Worm (Caenorhabditis elegans) whole organism, L3 larva: ENCODE data around the gene sri-47.
A peak's percentile ranks its signal among the peaks of the same experiment; 100 is the strongest.
"Not testable (repeated sequence)": the region's sequence is repeated elsewhere in the genome, so short reads cannot be mapped to it uniquely, and the experiment has no call there.

Experiments used
- R02D3.7 ChIP-seq: fragments of 150-350 bp; optimal IDR thresholded peaks from 2 replicates; lab custom pipeline; 2014; ENCODE audit warnings: missing biosample characterization, missing genetic modification characterization
- ZK546.5 ChIP-seq: sonication (generic microtip); optimal IDR thresholded peaks from 2 replicates; lab custom pipeline; 2017; ENCODE audit warnings: missing biosample characterization, missing genetic modification characterization
- ama-1 ChIP-seq: fragments of 150-350 bp; optimal IDR thresholded peaks from 2 replicates; lab custom pipeline; 2018
- ceh-16 ChIP-seq: sonication (generic microtip); optimal IDR thresholded peaks from 2 replicates; lab custom pipeline; 2017; ENCODE audit warnings: missing biosample characterization, missing genetic modification characterization
- ceh-28 ChIP-seq: fragments of 150-350 bp; optimal IDR thresholded peaks from 2 replicates; lab custom pipeline; 2014; ENCODE audit warnings: missing biosample characterization, missing genetic modification reagents, missing genetic modification characterization
- ceh-82 ChIP-seq: fragments of 150-350 bp; optimal IDR thresholded peaks from 2 replicates; lab custom pipeline; 2014; ENCODE audit warnings: missing biosample characterization, missing genetic modification characterization
- daf-12 ChIP-seq: fragments of 150-350 bp; optimal IDR thresholded peaks from 2 replicates; lab custom pipeline; 2014; ENCODE audit warnings: missing biosample characterization, missing genetic modification reagents, missing genetic modification characterization
- egl-27 ChIP-seq: sonication (generic microtip); optimal IDR thresholded peaks from 4 replicates; lab custom pipeline; 2017; ENCODE audit warnings: missing biosample characterization, missing genetic modification reagents, missing genetic modification characterization
- elt-2 ChIP-seq: sonication (generic microtip); optimal IDR thresholded peaks from 2 replicates; lab custom pipeline; 2016; ENCODE audit warnings: missing genetic modification reagents, mild to moderate bottlenecking, missing genetic modification characterization, missing compliant biosample characterization
- elt-3 ChIP-seq, 3 experiments: fragments of 150-350 bp in 1 of 3; sonication (generic microtip) in 2 of 3; optimal IDR thresholded peaks; 2 replicates in 2 of 3; 4 replicates in 1 of 3; lab custom pipeline; 2014 to 2017; ENCODE audit warnings: missing biosample characterization in 3 of 3, missing genetic modification characterization in 3 of 3
- eor-1 ChIP-seq, 2 experiments: fragments of 150-350 bp; optimal IDR thresholded peaks; 2 replicates each; lab custom pipeline; 2014 to 2018; ENCODE audit warnings: missing biosample characterization in 2 of 2, missing genetic modification characterization in 2 of 2
- fkh-10 ChIP-seq: sonication (generic microtip); optimal IDR thresholded peaks from 2 replicates; lab custom pipeline; 2017; ENCODE audit warnings: missing biosample characterization, missing genetic modification reagents, missing genetic modification characterization
- jun-1 ChIP-seq: fragments of 150-350 bp; optimal IDR thresholded peaks from 2 replicates; lab custom pipeline; 2014; ENCODE audit warnings: missing biosample characterization, missing genetic modification reagents, missing genetic modification characterization
- lin-15B ChIP-seq: fragments of 150-350 bp; optimal IDR thresholded peaks from 2 replicates; lab custom pipeline; 2014; ENCODE audit warnings: missing biosample characterization, missing genetic modification characterization
- mdl-1 ChIP-seq: fragments of 150-350 bp; optimal IDR thresholded peaks from 2 replicates; lab custom pipeline; 2014; ENCODE audit warnings: missing biosample characterization, missing genetic modification characterization
- nfya-1 ChIP-seq: sonication (generic microtip); optimal IDR thresholded peaks from 2 replicates; lab custom pipeline; 2017; ENCODE audit warnings: missing genetic modification characterization, mild to moderate bottlenecking, missing compliant biosample characterization, antibody characterized with exemption, moderate library complexity; ENCODE audit not compliant: insufficient read depth
- nhr-11 ChIP-seq: fragments of 150-350 bp; optimal IDR thresholded peaks from 2 replicates; lab custom pipeline; 2014; ENCODE audit warnings: missing biosample characterization, missing genetic modification characterization
- nhr-12 ChIP-seq: fragments of 150-350 bp; optimal IDR thresholded peaks from 2 replicates; lab custom pipeline; 2014; ENCODE audit warnings: missing biosample characterization, missing genetic modification characterization
- nhr-23 ChIP-seq: fragments of 150-350 bp; optimal IDR thresholded peaks from 2 replicates; lab custom pipeline; 2014; ENCODE audit warnings: missing biosample characterization, missing genetic modification reagents, missing genetic modification characterization
- nhr-25 ChIP-seq: sonication (generic microtip); optimal IDR thresholded peaks from 2 replicates; lab custom pipeline; 2017; ENCODE audit warnings: missing biosample characterization, missing genetic modification characterization
- nhr-28 ChIP-seq: fragments of 150-350 bp; optimal IDR thresholded peaks from 2 replicates; lab custom pipeline; 2014; ENCODE audit warnings: missing biosample characterization, missing genetic modification characterization
- nhr-43 ChIP-seq: sonication (generic microtip); optimal IDR thresholded peaks from 2 replicates; lab custom pipeline; 2016; ENCODE audit warnings: mild to moderate bottlenecking, missing genetic modification characterization, missing compliant biosample characterization; ENCODE audit not compliant: poor library complexity, severe bottlenecking
- nhr-67 ChIP-seq: fragments of 150-350 bp; optimal IDR thresholded peaks from 2 replicates; lab custom pipeline; 2014; ENCODE audit warnings: missing biosample characterization, missing genetic modification characterization
- nhr-77 ChIP-seq: fragments of 150-350 bp; optimal IDR thresholded peaks from 2 replicates; lab custom pipeline; 2014; ENCODE audit warnings: missing biosample characterization, missing genetic modification characterization
- pha-4 ChIP-seq: fragments of 150-350 bp; optimal IDR thresholded peaks from 2 replicates; lab custom pipeline; 2014; ENCODE audit warnings: missing biosample characterization, missing genetic modification reagents, missing genetic modification characterization
- pqm-1 ChIP-seq: fragments of 150-350 bp; optimal IDR thresholded peaks from 2 replicates; lab custom pipeline; 2017; ENCODE audit warnings: missing biosample characterization, missing genetic modification characterization, inconsistent platforms
- sea-2 ChIP-seq: fragments of 150-350 bp; sonication (generic microtip); optimal IDR thresholded peaks from 4 replicates; lab custom pipeline; 2014; ENCODE audit warnings: missing biosample characterization, missing genetic modification reagents, missing genetic modification characterization
- skn-1 ChIP-seq: fragments of 150-350 bp; optimal IDR thresholded peaks from 2 replicates; lab custom pipeline; 2014; ENCODE audit warnings: missing biosample characterization, missing genetic modification characterization
- tbx-2 ChIP-seq: sonication (generic microtip); optimal IDR thresholded peaks from 2 replicates; lab custom pipeline; 2016; ENCODE audit warnings: mild to moderate bottlenecking, missing genetic modification characterization, missing compliant biosample characterization
- unc-39 ChIP-seq: sonication (generic microtip); optimal IDR thresholded peaks from 4 replicates; lab custom pipeline; 2017; ENCODE audit warnings: missing biosample characterization, missing genetic modification characterization
- zag-1 ChIP-seq: fragments of 150-350 bp; optimal IDR thresholded peaks from 2 replicates; lab custom pipeline; 2014; ENCODE audit warnings: missing biosample characterization, missing genetic modification characterization
- ztf-4 ChIP-seq: fragments of 150-350 bp; optimal IDR thresholded peaks from 2 replicates; lab custom pipeline; 2014; ENCODE audit warnings: missing biosample characterization, missing genetic modification characterization

Gene sri-47

ce11 chrII:2631169-2631568, 25.5 kb upstream of the sri-47 start, which contains the start of gene D2062.1:
TSS of gene D2062.1 (plus strand) at chrII:2631469.
- TF ChIP-seq elt-2 (tag; lab: Kevin White, UChicago): no peak
- no peak for TF ChIP-seq pqm-1 (tag; lab: Kevin White, UChicago)
- TF ChIP-seq egl-27 (tag; lab: Kevin White, UChicago): no peak
- TF ChIP-seq fkh-10 (GFP tag; lab: Kevin White, UChicago): no peak
- no peak for TF ChIP-seq nhr-67 (tag; lab: Kevin White, UChicago)
- no peak for TF ChIP-seq ceh-28 (tag; lab: Kevin White, UChicago)

DNA sequence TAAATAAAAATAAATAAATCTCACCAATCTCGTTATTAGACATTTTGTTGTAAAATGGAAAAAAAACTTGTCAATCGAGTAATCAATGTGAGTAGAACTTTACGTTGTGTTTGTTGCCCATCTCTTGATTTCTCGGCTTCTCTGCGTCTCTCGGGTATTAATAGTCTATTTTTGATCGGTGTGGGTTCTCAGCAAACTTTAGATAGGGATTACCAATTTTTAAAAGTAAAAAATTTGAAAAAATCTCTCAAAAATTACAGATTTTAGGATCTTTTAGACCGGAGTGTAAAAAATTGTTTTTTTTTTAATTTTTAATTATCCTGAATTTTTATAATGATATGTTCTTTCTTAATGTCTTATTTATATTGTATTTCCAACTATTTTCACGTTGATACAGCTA, 19.3 kb upstream of the sri-47 start, which contains the start of gene F22E5.21:
Gene F22E5.21, minus strand, starts transcription at position 101 of the 400 bp plus-strand sequence.
- no peak for TF ChIP-seq tbx-2
- no peak for TF ChIP-seq pha-4 (tag; lab: Kevin White, UChicago)
- TF ChIP-seq nhr-77 (tag; lab: Kevin White, UChicago): no peak
- TF ChIP-seq ama-1 (lab: Kevin White, UChicago): no peak
- no peak for TF ChIP-seq skn-1 (tag; lab: Kevin White, UChicago)

DNA sequence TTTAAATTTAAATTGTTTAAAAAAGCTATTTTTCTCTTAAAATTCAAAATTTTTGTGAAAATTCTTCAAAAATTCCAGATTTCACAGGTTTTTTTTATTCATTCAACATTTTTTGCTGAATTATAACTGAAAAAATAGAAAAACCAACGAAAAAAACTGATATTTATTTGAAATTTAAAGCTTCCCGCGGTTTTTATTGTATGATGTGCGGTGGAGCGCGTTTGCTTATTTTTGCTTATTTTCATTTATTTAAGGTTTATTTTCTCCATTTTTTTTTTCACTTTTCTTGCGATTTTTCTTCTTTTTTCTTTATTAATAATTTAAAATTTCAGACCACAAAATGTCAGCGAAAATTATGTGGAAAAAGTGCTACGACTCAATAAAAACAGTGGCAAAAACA, 18.6 kb upstream of the sri-47 start, which contains the start of gene F22E5.9:
Gene F22E5.9, plus strand, starts transcription at position 327 of the 400 bp plus-strand sequence.
- TF ChIP-seq lin-15B (tag; lab: Kevin White, UChicago) (no peak), sea-2 (GFP tag; lab: Kevin White, UChicago) (no peak), skn-1 (tag; lab: Kevin White, UChicago) (peak; percentile 52), nhr-11 (no peak), mdl-1 (tag; lab: Kevin White, UChicago) (no peak), pha-4 (tag; lab: Kevin White, UChicago) (peak; percentile 32), tbx-2 (no peak), nhr-67 (tag; lab: Kevin White, UChicago) (no peak), nhr-25 (tag; lab: Kevin White, UChicago) (no peak), ceh-16 (tag; lab: Kevin White, UChicago) (no peak), zag-1 (no peak)

DNA sequence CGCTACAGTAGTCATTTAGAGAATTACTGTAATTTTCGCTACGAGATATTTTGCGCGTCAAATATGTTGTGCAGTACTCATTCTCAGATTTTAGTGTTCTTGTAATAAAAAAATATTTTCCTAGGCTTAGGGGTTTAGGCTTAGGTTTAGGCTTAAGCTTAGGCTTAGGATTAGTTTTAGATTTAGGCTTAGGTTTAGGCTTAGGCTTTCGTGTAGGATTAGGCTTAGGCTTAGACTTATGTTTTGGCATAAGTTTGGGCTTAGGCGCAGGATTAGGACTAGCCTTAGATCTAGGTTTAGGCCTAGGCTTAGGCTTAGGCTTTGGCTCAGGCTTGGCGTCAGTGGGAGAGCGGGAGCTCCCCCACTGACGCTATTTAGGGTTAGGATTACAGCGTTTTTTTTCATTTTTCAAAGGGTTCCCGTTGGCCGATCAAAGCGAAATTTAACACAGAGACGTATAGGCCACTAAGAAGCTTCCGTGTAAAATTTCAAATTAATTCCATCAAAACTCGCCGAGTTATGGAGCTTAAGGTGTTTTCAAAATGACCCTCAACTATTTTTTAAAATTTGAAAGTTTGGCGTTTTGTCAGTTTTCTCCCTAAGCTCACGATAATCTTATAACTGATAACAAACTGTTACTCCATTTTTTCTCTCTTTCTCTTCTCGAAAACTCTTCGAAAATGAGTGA, 17.2 kb upstream of the sri-47 start, which contains the start of gene F22E5.8:
Gene F22E5.8, plus strand, starts transcription at position 638 of the 688 bp plus-strand sequence.
- TF ChIP-seq daf-12; tbx-2; nhr-67 (tag; lab: Kevin White, UChicago): not testable (repeated sequence)

DNA sequence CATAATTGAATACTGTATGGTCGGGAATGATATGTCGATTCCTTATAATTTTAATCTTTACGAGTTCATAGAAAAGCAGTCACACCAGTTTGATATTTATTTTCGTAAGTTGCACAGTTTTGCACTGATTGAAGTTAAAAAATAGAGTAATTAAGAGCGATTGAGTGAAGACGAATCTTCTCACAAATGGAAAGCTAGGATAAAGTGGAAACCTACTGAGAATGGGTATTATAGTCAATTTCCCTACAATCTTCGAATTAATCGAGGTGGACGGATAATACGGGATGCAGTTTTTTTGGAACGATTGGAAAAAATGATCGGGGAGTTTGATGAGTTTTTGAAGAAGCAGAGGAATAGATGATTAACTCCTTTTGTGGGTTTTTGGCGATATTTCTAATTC, 15.7 kb upstream of the sri-47 start, which contains the start of gene F22E5.23:
Gene F22E5.23, plus strand, starts transcription at position 301 of the 400 bp plus-strand sequence.
- TF ChIP-seq lin-15B (tag; lab: Kevin White, UChicago) (no peak), nhr-77 (tag; lab: Kevin White, UChicago) (no peak), nhr-28 (no peak), nhr-67 (tag; lab: Kevin White, UChicago) (no peak), unc-39 (tag; lab: Kevin White, UChicago) (no peak), elt-3 (tag; optimal IDR thresholded peaks at IDR 0.05; lab: Kevin White, UChicago) (no peak), eor-1 (tag; optimal IDR thresholded peaks at IDR 0.05; lab: Kevin White, UChicago) (no peak), nhr-43 (no peak), ztf-4 (tag; lab: Kevin White, UChicago) (no peak), ceh-82 (tag; lab: Kevin White, UChicago) (no peak), ZK546.5 (tag; lab: Kevin White, UChicago) (no peak), nfya-1 (no peak), sea-2 (GFP tag; lab: Kevin White, UChicago) (no peak), nhr-12 (tag; lab: Kevin White, UChicago) (no peak), R02D3.7 (tag; lab: Kevin White, UChicago) (no peak), egl-27 (tag; lab: Kevin White, UChicago) (no peak), mdl-1 (tag; lab: Kevin White, UChicago) (no peak), fkh-10 (GFP tag; lab: Kevin White, UChicago) (no peak), nhr-23 (tag; lab: Kevin White, UChicago) (no peak), jun-1 (tag; lab: Kevin White, UChicago) (no peak)
